Fruit fly (Drosophila melanogaster) S2 (cell line): ENCODE data around the gene sqh.

Experiments used
- CG8478 ChIP-seq: fragments of >200 bp; optimal IDR thresholded peaks from 2 replicates; lab custom pipeline; 2018
- CTCF ChIP-seq, 2 experiments: fragments of >200 bp; optimal IDR thresholded peaks; 2 replicates each; lab custom pipeline; 2018

Gene sqh

dm6 chrX:6224225-6225190 is at the start of gene sqh:
Gene sqh (minus strand): TSS chrX:6225140.
- TF ChIP-seq CTCF (optimal IDR thresholded peaks at IDR 0.05; lab: Kevin White, UChicago): no peak
- no peak for TF ChIP-seq CG8478

- TF ChIP-seq CG8478 (no peak), CTCF (optimal IDR thresholded peaks at IDR 0.05; lab: Kevin White, UChicago) (no peak)
These were observed 43.0 kb upstream of the sqh start, which contains the start of gene Spt6 for dm6 chrX:6267745-6268582. Gene Spt6 (plus strand): TSS chrX:6267797.

dm6 chrX:6267187-6267711 is 42.3 kb upstream of the sqh start, which contains the start of gene schlank:
Gene schlank (minus strand): TSS chrX:6267228.
- TF ChIP-seq CG8478 (no peak), CTCF (optimal IDR thresholded peaks at IDR 0.05; lab: Kevin White, UChicago) (no peak)

- no peak for TF ChIP-seq CTCF (optimal IDR thresholded peaks at IDR 0.05; lab: Kevin White, UChicago)
These were observed 41.2 kb upstream of the sqh start for dm6 chrX:6266092-6266491.

dm6 chrX:6265456-6265877 is 40.5 kb upstream of the sqh start:
- TF ChIP-seq CG8478 (no peak), CTCF (optimal IDR thresholded peaks at IDR 0.05; lab: Kevin White, UChicago) (no peak)

- TF ChIP-seq CTCF (optimal IDR thresholded peaks at IDR 0.05; lab: Kevin White, UChicago): no peak
- TF ChIP-seq CG8478: no peak
These were observed 39.5 kb upstream of the sqh start for dm6 chrX:6264456-6264855.

- no peak for TF ChIP-seq CG8478
- TF ChIP-seq CTCF (optimal IDR thresholded peaks at IDR 0.05; lab: Kevin White, UChicago): no peak
These were observed 38.7 kb upstream of the sqh start for dm6 chrX:6263614-6264130.

- TF ChIP-seq CTCF (optimal IDR thresholded peaks at IDR 0.05; lab: Kevin White, UChicago): no peak
- no peak for TF ChIP-seq CG8478
These were observed 36.0 kb upstream of the sqh start, which contains the start of gene Josd for dm6 chrX:6260900-6261299. Gene Josd (plus strand): TSS chrX:6261169.

dm6 chrX:6259696-6260095 is 34.8 kb upstream of the sqh start:
- TF ChIP-seq CTCF (optimal IDR thresholded peaks at IDR 0.05; lab: Kevin White, UChicago) (no peak), CG8478 (no peak)

dm6 chrX:6255414-6255915 is 30.5 kb upstream of the sqh start, which contains the start of the genes Rbcn-3A and Spx:
Gene Rbcn-3A (minus strand): TSS chrX:6255487.
Gene Spx (plus strand): TSS chrX:6255822.
- TF ChIP-seq CTCF (optimal IDR thresholded peaks at IDR 0.05; lab: Kevin White, UChicago) (no peak), CG8478 (no peak)

- no peak for TF ChIP-seq CG8478
- no peak for TF ChIP-seq CTCF (optimal IDR thresholded peaks at IDR 0.05; lab: Kevin White, UChicago)
These were observed 29.8 kb upstream of the sqh start for dm6 chrX:6254617-6255349.

- TF ChIP-seq CG8478: no peak
- peak; percentile 65 to 79 for TF ChIP-seq CTCF (optimal IDR thresholded peaks at IDR 0.05; lab: Kevin White, UChicago)
These were observed 28.8 kb upstream of the sqh start for dm6 chrX:6253701-6254100.

- no peak for TF ChIP-seq CTCF (optimal IDR thresholded peaks at IDR 0.05; lab: Kevin White, UChicago)
- no peak for TF ChIP-seq CG8478
These were observed 28.1 kb upstream of the sqh start for dm6 chrX:6252897-6253540.

dm6 chrX:6237015-6237414 is 12.1 kb upstream of the sqh start, which contains the start of gene CG14445:
Gene CG14445 (plus strand): TSS chrX:6237315.
- no peak for TF ChIP-seq CTCF (optimal IDR thresholded peaks at IDR 0.05; lab: Kevin White, UChicago)
- TF ChIP-seq CG8478: no peak
